Worm (Caenorhabditis elegans) whole organism, L1 larva: ENCODE results near the gene toh-1.

Experiments used
- aha-1 ChIP-seq: fragments of 150-350 bp; optimal IDR thresholded peaks from 2 replicates; lab custom pipeline; 2014; ENCODE audit warnings: missing biosample characterization, missing genetic modification characterization
- ama-1 ChIP-seq: fragments of 150-350 bp; optimal IDR thresholded peaks from 2 replicates; lab custom pipeline; 2014
- ceh-90 ChIP-seq: sonication (generic microtip); optimal IDR thresholded peaks from 2 replicates; lab custom pipeline; 2016; ENCODE audit warnings: missing genetic modification characterization, missing compliant biosample characterization
- fkh-4 ChIP-seq: sonication (generic microtip); optimal IDR thresholded peaks from 2 replicates; lab custom pipeline; 2016; ENCODE audit warnings: missing compliant biosample characterization, missing genetic modification characterization, borderline replicate concordance
- grh-1 ChIP-seq: fragments of 200-800 bp; sonication (Bioruptor generic); IDR thresholded peaks from 2 replicates; pipeline ENCODE4 v1.3.6; 2022; ENCODE audit warnings: missing genetic modification reagents, missing genetic modification characterization, missing compliant biosample characterization
- lin-39 ChIP-seq: fragments of 150-350 bp; optimal IDR thresholded peaks from 2 replicates; lab custom pipeline; 2014; ENCODE audit warnings: missing biosample characterization, missing genetic modification reagents, missing genetic modification characterization
- lsy-2 ChIP-seq, 2 experiments: fragments of 150-350 bp; optimal IDR thresholded peaks; 2 replicates each; lab custom pipeline; 2014; ENCODE audit warnings: missing biosample characterization in 2 of 2, missing genetic modification characterization in 2 of 2
- mep-1 ChIP-seq: fragments of 150-350 bp; optimal IDR thresholded peaks from 2 replicates; lab custom pipeline; 2014; ENCODE audit warnings: missing biosample characterization, missing genetic modification characterization
- nhr-12 ChIP-seq: sonication (generic microtip); optimal IDR thresholded peaks from 2 replicates; lab custom pipeline; 2017; ENCODE audit warnings: missing biosample characterization, missing genetic modification characterization
- pqm-1 ChIP-seq: sonication (generic microtip); optimal IDR thresholded peaks from 3 replicates; lab custom pipeline; 2017; ENCODE audit warnings: missing biosample characterization, missing genetic modification characterization
- unc-62 ChIP-seq: fragments of 150-350 bp; optimal IDR thresholded peaks from 2 replicates; lab custom pipeline; 2014; ENCODE audit warnings: missing biosample characterization, missing genetic modification reagents, missing genetic modification characterization

DNA sequence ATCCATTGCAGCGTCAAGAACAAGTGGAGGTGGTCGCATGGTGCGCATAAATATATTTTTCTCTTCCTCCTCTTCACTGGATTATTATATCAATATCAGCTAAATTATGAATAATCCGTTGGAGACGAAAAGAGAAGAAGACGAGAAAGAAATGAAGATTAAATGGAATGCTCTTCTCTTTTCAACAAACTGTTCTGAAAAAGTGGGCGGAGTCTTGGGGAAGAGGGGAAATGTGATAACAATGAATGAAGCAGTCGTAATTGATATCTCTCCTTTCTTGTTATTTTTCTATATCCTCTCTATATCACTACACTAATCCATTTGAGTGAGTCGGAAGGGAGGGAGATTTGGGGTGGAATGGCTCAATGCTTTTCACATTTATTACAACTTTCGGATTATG, 49.5 kb downstream of the toh-1 start, which contains the start of gene arcp-1:
- no peak for TF ChIP-seq fkh-4 (tag; lab: Kevin White, UChicago)
- no peak for TF ChIP-seq nhr-12 (tag; lab: Kevin White, UChicago)
- no peak for TF ChIP-seq grh-1
- no peak for TF ChIP-seq lsy-2 (tag; optimal IDR thresholded peaks at IDR 0.05; lab: Kevin White, UChicago)
- no peak for TF ChIP-seq ama-1 (lab: Kevin White, UChicago)
- TF ChIP-seq ceh-90, result no peak
- no peak for TF ChIP-seq pqm-1 (tag; lab: Kevin White, UChicago)
- no peak for TF ChIP-seq aha-1
- no peak for TF ChIP-seq mep-1 (tag; lab: Kevin White, UChicago)
- TF ChIP-seq unc-62 (GFP tag; lab: Kevin White, UChicago), result no peak
- no peak for TF ChIP-seq lin-39
